Fruit fly (Drosophila melanogaster) S2 (cell line): Measurements from ENCODE around the gene Eig71Ed.

ENCODE experiments used
- CG8478 ChIP-seq: fragments of >200 bp; optimal IDR thresholded peaks from 2 replicates; lab custom pipeline; 2018
- CTCF ChIP-seq, 2 experiments: fragments of >200 bp; optimal IDR thresholded peaks; 2 replicates each; lab custom pipeline; 2018

dm6 chr3L:15659341-15659740 lies 7.0 kb downstream of the Eig71Ed start, which contains the start of the genes Eig71Eh and Eig71Ei:
- TF ChIP-seq CG8478 (lab: Kevin White, UChicago), result no peak
- no peak for TF ChIP-seq CTCF (optimal IDR thresholded peaks at IDR 0.05; lab: Kevin White, UChicago)
